Worm (Caenorhabditis elegans) whole organism, L2 larva: ENCODE data around the gene C10F3.7.

ENCODE experiments used
- F13H6.1 ChIP-seq: sonication (generic microtip); optimal IDR thresholded peaks from 2 replicates; lab custom pipeline; 2016; ENCODE audit warnings: missing genetic modification characterization, missing compliant biosample characterization
- aly-2 ChIP-seq: fragments of 150-350 bp; optimal IDR thresholded peaks from 2 replicates; lab custom pipeline; 2014; ENCODE audit warnings: missing biosample characterization, missing genetic modification characterization
- ama-1 ChIP-seq: fragments of 150-350 bp; optimal IDR thresholded peaks from 2 replicates; lab custom pipeline; 2018; ENCODE audit warnings: inconsistent platforms
- fos-1 ChIP-seq: fragments of 150-350 bp; optimal IDR thresholded peaks from 2 replicates; lab custom pipeline; 2014; ENCODE audit warnings: missing biosample characterization, missing genetic modification characterization
- nhr-11 ChIP-seq: fragments of 150-350 bp; optimal IDR thresholded peaks from 2 replicates; lab custom pipeline; 2014; ENCODE audit warnings: missing biosample characterization, missing genetic modification characterization
- nhr-6 ChIP-seq: fragments of 150-350 bp; optimal IDR thresholded peaks from 2 replicates; lab custom pipeline; 2014; ENCODE audit warnings: missing biosample characterization, missing genetic modification characterization
- nhr-77 ChIP-seq: fragments of 150-350 bp; optimal IDR thresholded peaks from 2 replicates; lab custom pipeline; 2014; ENCODE audit warnings: missing biosample characterization, missing genetic modification characterization
- peb-1 ChIP-seq: fragments of 150-350 bp; optimal IDR thresholded peaks from 2 replicates; lab custom pipeline; 2014; ENCODE audit warnings: missing biosample characterization, missing genetic modification characterization
- sem-4 ChIP-seq: fragments of 150-350 bp; optimal IDR thresholded peaks from 2 replicates; lab custom pipeline; 2014; ENCODE audit warnings: missing biosample characterization, missing genetic modification reagents, missing genetic modification characterization
- unc-62 ChIP-seq: fragments of 150-350 bp; optimal IDR thresholded peaks from 2 replicates; lab custom pipeline; 2014; ENCODE audit warnings: missing biosample characterization, missing genetic modification reagents, missing genetic modification characterization
- ztf-11 ChIP-seq: sonication (generic microtip); optimal IDR thresholded peaks from 2 replicates; lab custom pipeline; 2017; ENCODE audit warnings: missing biosample characterization, missing genetic modification characterization
- ztf-4 ChIP-seq: fragments of 150-350 bp; optimal IDR thresholded peaks from 2 replicates; lab custom pipeline; 2014; ENCODE audit warnings: missing biosample characterization, missing genetic modification characterization

DNA sequence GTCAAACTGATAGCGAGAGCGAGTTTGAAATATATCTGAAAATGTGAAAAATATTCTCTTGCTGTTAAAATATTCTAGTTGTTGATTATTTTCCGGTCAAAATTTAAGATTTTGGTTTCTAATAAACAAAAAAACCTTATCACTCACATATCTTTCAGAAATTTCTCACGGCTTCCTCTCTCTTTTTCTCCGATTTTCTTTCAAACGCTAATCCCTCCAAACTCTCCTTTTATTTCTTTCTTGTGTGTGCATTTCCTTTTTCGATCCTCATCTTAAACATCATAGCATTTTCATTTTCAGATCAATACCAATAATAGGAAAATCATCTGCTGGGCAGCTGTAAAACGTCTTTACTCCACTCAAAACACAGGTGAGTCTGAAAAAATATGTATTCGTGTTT, 16.6 kb upstream of the C10F3.7 start, which contains the start of gene fos-1:
- TF ChIP-seq nhr-6 (tag; lab: Kevin White, UChicago) = no peak
- no peak for TF ChIP-seq F13H6.1
- TF ChIP-seq sem-4 (tag; lab: Kevin White, UChicago) = no peak
- no peak for TF ChIP-seq ztf-11 (tag; lab: Kevin White, UChicago)
- no peak for TF ChIP-seq nhr-11 (tag; lab: Kevin White, UChicago)
- no peak for TF ChIP-seq fos-1 (tag; lab: Kevin White, UChicago)
- TF ChIP-seq aly-2 = no peak
- TF ChIP-seq peb-1 = no peak
- TF ChIP-seq ama-1 (lab: Kevin White, UChicago) = no peak
- no peak for TF ChIP-seq unc-62 (GFP tag; lab: Kevin White, UChicago)
- no peak for TF ChIP-seq nhr-77 (tag; lab: Kevin White, UChicago)
- TF ChIP-seq ztf-4 (tag; lab: Kevin White, UChicago) = no peak
